Worm (Caenorhabditis elegans) whole organism, young adult: ENCODE data around the gene F43G6.16.

ENCODE experiments used
- C06A6.2 ChIP-seq: fragments of 200-800 bp; sonication (Bioruptor generic); conservative IDR thresholded peaks from 2 replicates; pipeline ENCODE4 v1.3.6; 2022; ENCODE audit warnings: missing genetic modification characterization, missing compliant biosample characterization
- F22D6.2 ChIP-seq: sonication (generic microtip); optimal IDR thresholded peaks from 2 replicates; lab custom pipeline; 2016; ENCODE audit warnings: mild to moderate bottlenecking, missing genetic modification characterization, missing compliant biosample characterization
- F39B2.1 ChIP-seq: fragments of 200-800 bp; sonication (Bioruptor generic); IDR thresholded peaks from 2 replicates; pipeline ENCODE4 v1.3.6; 2022; ENCODE audit warnings: missing genetic modification reagents, missing genetic modification characterization, missing compliant biosample characterization
- Y67H2A.10 ChIP-seq: fragments of 200-800 bp; sonication (Bioruptor generic); conservative IDR thresholded peaks from 2 replicates; pipeline ENCODE4 v1.3.6; 2022; ENCODE audit warnings: missing genetic modification reagents, missing genetic modification characterization, missing compliant biosample characterization
- ZK185.1 ChIP-seq: sonication (generic microtip); optimal IDR thresholded peaks from 2 replicates; lab custom pipeline; 2016; ENCODE audit warnings: mild to moderate bottlenecking, missing genetic modification characterization, missing compliant biosample characterization; ENCODE audit not compliant: poor library complexity, severe bottlenecking
- aptf-2 ChIP-seq: fragments of 200-800 bp; sonication (Bioruptor generic); conservative IDR thresholded peaks from 2 replicates; pipeline ENCODE4 v1.3.6; 2022; ENCODE audit warnings: missing genetic modification reagents, missing genetic modification characterization, missing compliant biosample characterization
- aptf-3 ChIP-seq: fragments of 200-800 bp; sonication (Bioruptor generic); IDR thresholded peaks from 2 replicates; pipeline ENCODE4 v1.3.6; 2022; ENCODE audit warnings: missing genetic modification characterization, missing compliant biosample characterization
- attf-5 ChIP-seq: fragments of 200-800 bp; sonication (Bioruptor generic); optimal IDR thresholded peaks from 2 replicates; lab custom pipeline; 2018; ENCODE audit warnings: mild to moderate bottlenecking, missing genetic modification characterization, missing compliant biosample characterization
- attf-6 ChIP-seq: fragments of 200-800 bp; sonication (Bioruptor generic); IDR thresholded peaks from 2 replicates; pipeline ENCODE4 v1.3.6; 2022; ENCODE audit warnings: missing genetic modification reagents, missing genetic modification characterization, missing compliant biosample characterization
- cebp-2 ChIP-seq: fragments of 200-800 bp; sonication (Bioruptor generic); IDR thresholded peaks from 2 replicates; pipeline ENCODE4 v1.3.6; 2022; ENCODE audit warnings: missing genetic modification characterization, missing compliant biosample characterization
- ceh-27 ChIP-seq: fragments of 200-800 bp; sonication (Bioruptor generic); optimal IDR thresholded peaks from 2 replicates; lab custom pipeline; 2018; ENCODE audit warnings: mild to moderate bottlenecking, missing genetic modification characterization, moderate library complexity, missing compliant biosample characterization
- ceh-40 ChIP-seq: fragments of 200-800 bp; sonication (Bioruptor generic); IDR thresholded peaks from 2 replicates; pipeline ENCODE4 v1.3.6; 2022; ENCODE audit warnings: missing genetic modification characterization, missing compliant biosample characterization
- ceh-79 ChIP-seq: sonication (generic microtip); optimal IDR thresholded peaks from 2 replicates; lab custom pipeline; 2017; ENCODE audit warnings: mild to moderate bottlenecking, missing genetic modification characterization, missing compliant biosample characterization
- dox-1 ChIP-seq: fragments of 200-800 bp; sonication (Bioruptor generic); IDR thresholded peaks from 2 replicates; pipeline ENCODE4 v1.3.6; 2022; ENCODE audit warnings: missing genetic modification reagents, missing genetic modification characterization, missing compliant biosample characterization
- dpff-1 ChIP-seq: sonication (generic microtip); optimal IDR thresholded peaks from 2 replicates; lab custom pipeline; 2017; ENCODE audit warnings: mild to moderate bottlenecking, missing genetic modification characterization, missing compliant biosample characterization
- dpl-1 ChIP-seq: fragments of 150-350 bp; optimal IDR thresholded peaks from 2 replicates; lab custom pipeline; 2014; ENCODE audit warnings: missing biosample characterization, missing genetic modification reagents, missing genetic modification characterization
- efl-1 ChIP-seq: fragments of 150-350 bp; optimal IDR thresholded peaks from 2 replicates; lab custom pipeline; 2014; ENCODE audit warnings: missing biosample characterization, missing genetic modification reagents, missing genetic modification characterization
- egl-18 ChIP-seq: fragments of 200-800 bp; sonication (Bioruptor generic); IDR thresholded peaks from 2 replicates; pipeline ENCODE4 v1.3.6; 2022; ENCODE audit warnings: missing genetic modification reagents, missing genetic modification characterization, missing compliant biosample characterization
- ets-4 ChIP-seq: fragments of 200-800 bp; sonication (Bioruptor generic); optimal IDR thresholded peaks from 2 replicates; lab custom pipeline; 2018; ENCODE audit warnings: mild to moderate bottlenecking, missing genetic modification characterization, missing compliant biosample characterization
- fkh-3 ChIP-seq: sonication (generic microtip); optimal IDR thresholded peaks from 2 replicates; lab custom pipeline; 2016; ENCODE audit warnings: mild to moderate bottlenecking, missing genetic modification characterization, missing compliant biosample characterization
- him-1 ChIP-seq: sonication (generic microtip); optimal IDR thresholded peaks from 2 replicates; lab custom pipeline; 2016; ENCODE audit warnings: missing genotype, missing genetic modification reagents, missing genetic modification characterization, missing compliant biosample characterization
- hlh-12 ChIP-seq: sonication (generic microtip); optimal IDR thresholded peaks from 2 replicates; lab custom pipeline; 2016; ENCODE audit warnings: missing genetic modification characterization, missing compliant biosample characterization
- hmg-1.2 ChIP-seq: fragments of 200-800 bp; sonication (Bioruptor generic); IDR thresholded peaks from 2 replicates; pipeline ENCODE4 v1.3.6; 2022; ENCODE audit warnings: missing genetic modification reagents, missing genetic modification characterization, missing compliant biosample characterization
- hmg-20 ChIP-seq: fragments of 200-800 bp; sonication (Bioruptor generic); IDR thresholded peaks from 2 replicates; pipeline ENCODE4 v1.3.6; 2022; ENCODE audit warnings: missing genetic modification reagents, missing genetic modification characterization, missing compliant biosample characterization
- hsf-1 ChIP-seq: fragments of 200-800 bp; sonication (Bioruptor generic); IDR thresholded peaks from 2 replicates; pipeline ENCODE4 v1.3.6; 2022; ENCODE audit warnings: missing genetic modification reagents, missing genetic modification characterization, missing compliant biosample characterization
- lag-1 ChIP-seq: fragments of 200-800 bp; sonication (Bioruptor generic); IDR thresholded peaks from 2 replicates; pipeline ENCODE4 v1.3.6; 2022; ENCODE audit warnings: missing genetic modification reagents, missing genetic modification characterization, missing compliant biosample characterization
- let-526 ChIP-seq: fragments of 200-800 bp; sonication (Bioruptor generic); IDR thresholded peaks from 2 replicates; pipeline ENCODE4 v1.3.6; 2022; ENCODE audit warnings: missing genetic modification reagents, missing genetic modification characterization, missing compliant biosample characterization
- madf-6 ChIP-seq: fragments of 200-800 bp; sonication (Bioruptor generic); IDR thresholded peaks from 2 replicates; pipeline ENCODE4 v1.3.6; 2022; ENCODE audit warnings: missing genetic modification reagents, missing genetic modification characterization, missing compliant biosample characterization
- madf-8 ChIP-seq: fragments of 200-800 bp; sonication (Bioruptor generic); conservative IDR thresholded peaks from 2 replicates; pipeline ENCODE4 v1.3.6; 2022; ENCODE audit warnings: missing genetic modification reagents, missing genetic modification characterization, missing compliant biosample characterization
- mel-28 ChIP-seq: sonication (generic microtip); optimal IDR thresholded peaks from 2 replicates; lab custom pipeline; 2016; ENCODE audit warnings: borderline replicate concordance, mild to moderate bottlenecking, missing genetic modification characterization, missing compliant biosample characterization
- mxl-1 ChIP-seq: sonication (generic microtip); optimal IDR thresholded peaks from 2 replicates; lab custom pipeline; 2016; ENCODE audit warnings: missing genetic modification characterization, missing compliant biosample characterization
- nfya-2 ChIP-seq: fragments of 200-800 bp; sonication (Bioruptor generic); IDR thresholded peaks from 2 replicates; pipeline ENCODE4 v1.3.6; 2022; ENCODE audit warnings: missing genetic modification reagents, missing genetic modification characterization, missing compliant biosample characterization
- pha-4 ChIP-seq: fragments of 150-350 bp; sonication (generic microtip); optimal IDR thresholded peaks from 2 replicates; lab custom pipeline; 2014; ENCODE audit warnings: missing biosample characterization, missing genetic modification reagents, missing genetic modification characterization
- repo-1 ChIP-seq: sonication (generic microtip); optimal IDR thresholded peaks from 2 replicates; lab custom pipeline; 2017; ENCODE audit warnings: mild to moderate bottlenecking, missing genetic modification characterization, missing compliant biosample characterization
- rpc-1 ChIP-seq, 2 experiments: fragments of 150-350 bp in 1 of 2; sonication (generic microtip) in 1 of 2; optimal IDR thresholded peaks; 2 replicates each; lab custom pipeline; 2014 to 2018; ENCODE audit warnings: missing biosample characterization in 1 of 2, missing genetic modification characterization in 1 of 2, missing genetic modification reagents in 1 of 2, missing genotype in 1 of 2
- snpc-1.3 ChIP-seq: sonication (generic microtip); optimal IDR thresholded peaks from 2 replicates; lab custom pipeline; 2017; ENCODE audit warnings: missing genetic modification characterization, mild to moderate bottlenecking, missing compliant biosample characterization, antibody characterized with exemption, moderate library complexity, missing genotype, missing genetic modification reagents; ENCODE audit not compliant: insufficient read depth
- sptf-2 ChIP-seq: fragments of 200-800 bp; sonication (Bioruptor generic); optimal IDR thresholded peaks from 2 replicates; lab custom pipeline; 2018; ENCODE audit warnings: mild to moderate bottlenecking, missing genetic modification characterization, missing compliant biosample characterization
- tbx-9 ChIP-seq: sonication (generic microtip); optimal IDR thresholded peaks from 2 replicates; lab custom pipeline; 2016; ENCODE audit warnings: borderline replicate concordance, missing genetic modification characterization, inconsistent platforms, missing compliant biosample characterization
- tlf-1 ChIP-seq: fragments of 200-800 bp; sonication (Bioruptor generic); optimal IDR thresholded peaks from 2 replicates; lab custom pipeline; 2018; ENCODE audit warnings: mild to moderate bottlenecking, missing genetic modification characterization, missing compliant biosample characterization
- xnd-1 ChIP-seq: sonication (generic microtip); optimal IDR thresholded peaks from 2 replicates; lab custom pipeline; 2016; ENCODE audit warnings: missing genotype, missing genetic modification reagents, missing genetic modification characterization, missing compliant biosample characterization
- zfh-2 ChIP-seq: fragments of 200-800 bp; sonication (Bioruptor generic); conservative IDR thresholded peaks from 2 replicates; pipeline ENCODE4 v1.3.6; 2022; ENCODE audit warnings: missing genetic modification reagents, missing genetic modification characterization, missing compliant biosample characterization
- zim-3 ChIP-seq: sonication (generic microtip); optimal IDR thresholded peaks from 2 replicates; lab custom pipeline; 2017; ENCODE audit warnings: mild to moderate bottlenecking, missing genetic modification characterization, moderate library complexity, missing compliant biosample characterization
- ztf-26 ChIP-seq: sonication (generic microtip); optimal IDR thresholded peaks from 2 replicates; lab custom pipeline; 2017; ENCODE audit warnings: missing genetic modification characterization, missing compliant biosample characterization

Gene F43G6.16

ce11 chrII:11810436-11810835, 28.0 kb upstream of the F43G6.16 start, which contains the start of gene F43G6.7:
F43G6.7 (plus strand) TSS chrII:11810790.
- 0 out of 2 replicates have a peak, but pooled peaks have one; percentile 21 for TF ChIP-seq zfh-2 (GFP tag; lab: Robert Waterston, UW)
- TF ChIP-seq C06A6.2 (GFP tag; lab: Robert Waterston, UW) = no peak
- TF ChIP-seq nfya-2 (GFP tag; lab: Robert Waterston, UW) = no peak
- no peak for TF ChIP-seq tbx-9 (tag; lab: Kevin White, UChicago)
- no peak for TF ChIP-seq ceh-27 (GFP tag; lab: Kevin White, UChicago)
- TF ChIP-seq zim-3 (tag; lab: Kevin White, UChicago) = no peak
- peak; percentile 96 for TF ChIP-seq aptf-2 (GFP tag; lab: Robert Waterston, UW)
- no peak for TF ChIP-seq cebp-2
- no peak for TF ChIP-seq hlh-12 (tag; lab: Kevin White, UChicago)
- TF ChIP-seq hsf-1 (GFP tag; lab: Robert Waterston, UW) = no peak
- no peak for TF ChIP-seq fkh-3 (tag; lab: Kevin White, UChicago)
- TF ChIP-seq attf-6 = no peak
- no peak for TF ChIP-seq mxl-1
- peak; percentile 78 for TF ChIP-seq madf-6 (GFP tag; lab: Robert Waterston, UW)
- TF ChIP-seq hmg-1.2 = no peak
- TF ChIP-seq ceh-79 (tag; lab: Kevin White, UChicago) = no peak
- no peak for TF ChIP-seq lag-1
- no peak for TF ChIP-seq him-1 (tag; lab: Kevin White, UChicago)
- TF ChIP-seq egl-18 (GFP tag; lab: Robert Waterston, UW) = no peak
- no peak for TF ChIP-seq ceh-40 (GFP tag; lab: Robert Waterston, UW)
- TF ChIP-seq aptf-3 (GFP tag; lab: Robert Waterston, UW) = 0 out of 2 replicates have a peak, but pooled peaks have one; percentile 80
- TF ChIP-seq sptf-2 (GFP tag; lab: Kevin White, UChicago) = no peak
- no peak for TF ChIP-seq dox-1
- TF ChIP-seq xnd-1 (tag; lab: Kevin White, UChicago) = peak; percentile 10
- no peak for TF ChIP-seq snpc-1.3 (tag; lab: Kevin White, UChicago)
- no peak for TF ChIP-seq ets-4 (GFP tag; lab: Kevin White, UChicago)
- no peak for TF ChIP-seq ZK185.1
- TF ChIP-seq efl-1 = peak; percentile 68
- peak; percentile 66 for TF ChIP-seq madf-8 (GFP tag; lab: Robert Waterston, UW)
- no peak for TF ChIP-seq rpc-1 (optimal IDR thresholded peaks at IDR 0.05; lab: Kevin White, UChicago)
- no peak for TF ChIP-seq rpc-1 (tag; optimal IDR thresholded peaks at IDR 0.05; lab: Kevin White, UChicago)
- no peak for TF ChIP-seq pha-4 (tag; lab: Kevin White, UChicago)
- TF ChIP-seq F22D6.2 (tag; lab: Kevin White, UChicago) = no peak
- no peak for TF ChIP-seq dpff-1 (tag; lab: Kevin White, UChicago)
- TF ChIP-seq let-526 (GFP tag; lab: Robert Waterston, UW) = no peak
- TF ChIP-seq hmg-20 (GFP tag; lab: Robert Waterston, UW) = no peak
- TF ChIP-seq tlf-1 (GFP tag; lab: Kevin White, UChicago) = no peak
- TF ChIP-seq Y67H2A.10 (GFP tag; lab: Robert Waterston, UW) = no peak
- no peak for TF ChIP-seq attf-5 (GFP tag; lab: Kevin White, UChicago)
- TF ChIP-seq, all 124 proteins: peak for 7

ce11 chrII:11808979-11809378, 26.5 kb upstream of the F43G6.16 start, which contains the start of gene F43G6.10:
F43G6.10 (plus strand) TSS chrII:11809349.
- no peak for TF ChIP-seq mel-28
- TF ChIP-seq cebp-2 = no peak
- TF ChIP-seq madf-6 (GFP tag; lab: Robert Waterston, UW) = peak; percentile 86
- no peak for TF ChIP-seq tlf-1 (GFP tag; lab: Kevin White, UChicago)
- peak; percentile 74 for TF ChIP-seq efl-1
- TF ChIP-seq madf-8 (GFP tag; lab: Robert Waterston, UW) = peak; percentile 49
- no peak for TF ChIP-seq let-526 (GFP tag; lab: Robert Waterston, UW)
- no peak for TF ChIP-seq hmg-20 (GFP tag; lab: Robert Waterston, UW)
- TF ChIP-seq him-1 (tag; lab: Kevin White, UChicago) = no peak
- TF ChIP-seq xnd-1 (tag; lab: Kevin White, UChicago) = no peak
- peak; percentile 13 for TF ChIP-seq dpl-1 (GFP tag; lab: Kevin White, UChicago)
- no peak for TF ChIP-seq repo-1
- no peak for TF ChIP-seq ztf-26
- TF ChIP-seq aptf-2 (GFP tag; lab: Robert Waterston, UW) = peak; percentile 98
- no peak for TF ChIP-seq F39B2.1
